Worm (Caenorhabditis elegans): Measurements from ENCODE around the gene C46F11.4.

ce11 chrIII:3634873-3635272, 29.2 kb downstream of the C46F11.4 start:
- TF ChIP-seq nhr-12 (tag; optimal IDR thresholded peaks at IDR 0.05) (no peak), elt-3 (tag; optimal IDR thresholded peaks at IDR 0.05) (no peak), lin-13 (tag; optimal IDR thresholded peaks at IDR 0.05) (no peak), ham-2 (GFP tag; optimal IDR thresholded peaks at IDR 0.05) (no peak)

Data from whole organism, mixed stage, embryonic.